Fruit fly (Drosophila melanogaster): ENCODE data around the gene Pomp.

The Pomp gene

dm6 chr2L:20793881-20794280 is 6.4 kb downstream of the Pomp start (continued):
- TF ChIP-seq sob (GFP tag; IDR thresholded peaks at IDR 0.05), result 0 out of 2 replicates have a peak, but pooled peaks have one; percentile 40
- no peak for TF ChIP-seq CG8290 (GFP tag; optimal IDR thresholded peaks at IDR 0.05)
- peak in 1 of 2 experiments; percentile 60 for TF ChIP-seq CG8290 (tag; optimal IDR thresholded peaks at IDR 0.05)
- TF ChIP-seq CG34376 (GFP tag; optimal IDR thresholded peaks at IDR 0.05), result peak; percentile 36
- TF ChIP-seq crc (GFP tag; optimal IDR thresholded peaks at IDR 0.05), result no peak
- peak; percentile 57 for TF ChIP-seq CG10543 (GFP tag; optimal IDR thresholded peaks at IDR 0.05)
- TF ChIP-seq sim (GFP tag; IDR thresholded peaks at IDR 0.05), result no peak
- TF ChIP-seq CG42726 (GFP tag; IDR thresholded peaks at IDR 0.05; ENCODE audit: partially characterized antibody), result peak; percentile 41; the same call in 1 of the 2 replicates
- TF ChIP-seq CG12659 (GFP tag; optimal IDR thresholded peaks at IDR 0.05), result no peak
- TF ChIP-seq CG2120 (GFP tag; optimal IDR thresholded peaks at IDR 0.05), result no peak
- peak; percentile 30; the same call in 1 of the 2 replicates for TF ChIP-seq NFAT (GFP tag; IDR thresholded peaks at IDR 0.05)
- peak; percentile 44; the same call in 1 of the 2 replicates for TF ChIP-seq amos (GFP tag; IDR thresholded peaks at IDR 0.05; ENCODE audit: partially characterized antibody)
- TF ChIP-seq CG2889 (GFP tag; IDR thresholded peaks at IDR 0.05), result no peak
- TF ChIP-seq Awh (GFP tag; IDR thresholded peaks at IDR 0.05), result peak; percentile 27; the same call in 1 of the 2 replicates
- peak; percentile 86; the same call in 3 of the 4 replicates for TF ChIP-seq chinmo (GFP tag; IDR thresholded peaks at IDR 0.05; ENCODE audit: partially characterized antibody)
- peak; percentile 20 for TF ChIP-seq scrt (GFP tag; optimal IDR thresholded peaks at IDR 0.05)
- peak; percentile 57; the same call in 1 of the 2 replicates for TF ChIP-seq rib (GFP tag; IDR thresholded peaks at IDR 0.05)
- TF ChIP-seq vfl (GFP tag; optimal IDR thresholded peaks at IDR 0.05), result no peak
- TF ChIP-seq unpg (GFP tag; optimal IDR thresholded peaks at IDR 0.05), result no peak
- TF ChIP-seq inv (GFP tag; IDR thresholded peaks at IDR 0.05; ENCODE audit: partially characterized antibody), result peak; percentile 8; the same call in 1 of the 2 replicates
- TF ChIP-seq CG7357 (GFP tag; IDR thresholded peaks at IDR 0.05), result 0 out of 3 replicates have a peak, but pooled peaks have one; percentile 21
- no peak for TF ChIP-seq CG9727 (GFP tag; optimal IDR thresholded peaks at IDR 0.05)
- no peak for TF ChIP-seq sens-2 (GFP tag; IDR thresholded peaks at IDR 0.05)
- TF ChIP-seq vvl (GFP tag; IDR thresholded peaks at IDR 0.05), result peak; percentile 35; the same call in 1 of the 2 replicates
- TF ChIP-seq cato (GFP tag; optimal IDR thresholded peaks at IDR 0.05; ENCODE audit: borderline replicate concordance), result no peak
- peak; percentile 18 for TF ChIP-seq wek (GFP tag; optimal IDR thresholded peaks at IDR 0.05)
- TF ChIP-seq z (GFP tag; IDR thresholded peaks at IDR 0.05), result peak; percentile 78
- no peak for TF ChIP-seq CG10431 (GFP tag; optimal IDR thresholded peaks at IDR 0.05)
- peak; percentile 26 for TF ChIP-seq Fer3 (tag; optimal IDR thresholded peaks at IDR 0.05)
- TF ChIP-seq ken (GFP tag; IDR thresholded peaks at IDR 0.05), result peak; percentile 28; the same call in 1 of the 3 replicates
- peak; percentile 39; the same call in 2 of the 3 replicates for TF ChIP-seq CG34224 (GFP tag; IDR thresholded peaks at IDR 0.05; ENCODE audit: partially characterized antibody)
- peak; percentile 93 for TF ChIP-seq Med (GFP tag)
- TF ChIP-seq BtbVII (GFP tag; optimal IDR thresholded peaks at IDR 0.05), result peak; percentile 60
- no peak for TF ChIP-seq Ravus (GFP tag; IDR thresholded peaks at IDR 0.05)
- peak; percentile 5 for TF ChIP-seq Hmr (GFP tag; optimal IDR thresholded peaks at IDR 0.05)
- TF ChIP-seq slbo (GFP tag; IDR thresholded peaks at IDR 0.05), result peak; percentile 47; the same call in 1 of the 2 replicates
- peak in 1 of 2 experiments; percentile 2 for TF ChIP-seq Hr51 (GFP tag; optimal IDR thresholded peaks at IDR 0.05)
- no peak for TF ChIP-seq hkb (optimal IDR thresholded peaks at IDR 0.05)
- peak; percentile 39; the same call in 1 of the 2 replicates for TF ChIP-seq hkb (GFP tag; IDR thresholded peaks at IDR 0.05)
- peak; percentile 49; the same call in 1 of the 2 replicates for TF ChIP-seq tna (GFP tag; IDR thresholded peaks at IDR 0.05; ENCODE audit: partially characterized antibody)
- no peak for TF ChIP-seq CG15011 (GFP tag; optimal IDR thresholded peaks at IDR 0.05)
- no peak for TF ChIP-seq CG18011 (GFP tag; optimal IDR thresholded peaks at IDR 0.05)
- TF ChIP-seq danr (GFP tag; IDR thresholded peaks at IDR 0.05), result no peak
- TF ChIP-seq ato (GFP tag; IDR thresholded peaks at IDR 0.05; ENCODE audit: partially characterized antibody), result 0 out of 2 replicates have a peak, but pooled peaks have one; percentile 15
- no peak for TF ChIP-seq tx (GFP tag; optimal IDR thresholded peaks at IDR 0.05)
- peak; percentile 50; the same call in 1 of the 2 replicates for TF ChIP-seq unc-4 (GFP tag; IDR thresholded peaks at IDR 0.05; ENCODE audit: partially characterized antibody)
- peak; percentile 21; the same call in 1 of the 2 replicates for TF ChIP-seq MBD-R2 (GFP tag; IDR thresholded peaks at IDR 0.05)
- TF ChIP-seq dpn (GFP tag; optimal IDR thresholded peaks at IDR 0.05), result no peak
- TF ChIP-seq CG7271 (tag; optimal IDR thresholded peaks at IDR 0.05), result no peak
